Worm (Caenorhabditis elegans) whole organism, late embryonic: ENCODE measurements around the gene Y67A10A.2.

ENCODE experiments used
- C08G9.2 ChIP-seq: sonication (generic microtip); optimal IDR thresholded peaks from 2 replicates; lab custom pipeline; 2016; ENCODE audit warnings: mild to moderate bottlenecking, missing genetic modification characterization, moderate library complexity, missing compliant biosample characterization
- C38D4.7 ChIP-seq: fragments of 200-800 bp; sonication (Bioruptor generic); optimal IDR thresholded peaks from 2 replicates; lab custom pipeline; 2018; ENCODE audit warnings: mild to moderate bottlenecking, missing genetic modification characterization, moderate library complexity, missing compliant biosample characterization
- F13H6.1 ChIP-seq: sonication (generic microtip); optimal IDR thresholded peaks from 2 replicates; lab custom pipeline; 2016; ENCODE audit warnings: missing genetic modification characterization, missing compliant biosample characterization
- K09A11.1 ChIP-seq: sonication (generic microtip); optimal IDR thresholded peaks from 2 replicates; lab custom pipeline; 2017; ENCODE audit warnings: antibody characterized with exemption, mild to moderate bottlenecking, missing genetic modification characterization, missing compliant biosample characterization; ENCODE audit not compliant: insufficient read depth
- T23F11.4 ChIP-seq: fragments of 200-800 bp; sonication (Bioruptor generic); optimal IDR thresholded peaks from 2 replicates; lab custom pipeline; 2018; ENCODE audit warnings: mild to moderate bottlenecking, missing genetic modification characterization, missing compliant biosample characterization
- Y22D7AL.16 ChIP-seq: sonication (generic microtip); optimal IDR thresholded peaks from 2 replicates; lab custom pipeline; 2016; ENCODE audit warnings: missing genetic modification characterization, missing compliant biosample characterization
- ama-1 ChIP-seq: fragments of 150-350 bp; optimal IDR thresholded peaks from 2 replicates; lab custom pipeline; 2014
- ceh-30 ChIP-seq: fragments of 150-350 bp; optimal IDR thresholded peaks from 2 replicates; lab custom pipeline; 2014; ENCODE audit warnings: missing biosample characterization, missing genetic modification characterization
- ceh-31 ChIP-seq: sonication (generic microtip); optimal IDR thresholded peaks from 2 replicates; lab custom pipeline; 2016; ENCODE audit warnings: missing genetic modification characterization, missing compliant biosample characterization
- ceh-34 ChIP-seq: sonication (generic microtip); optimal IDR thresholded peaks from 2 replicates; lab custom pipeline; 2016; ENCODE audit warnings: mild to moderate bottlenecking, missing genetic modification characterization, missing compliant biosample characterization
- ceh-48 ChIP-seq: sonication (generic microtip); optimal IDR thresholded peaks from 2 replicates; lab custom pipeline; 2016; ENCODE audit warnings: missing genetic modification characterization, inconsistent platforms, missing compliant biosample characterization
- ceh-6 ChIP-seq: fragments of 200-800 bp; sonication (Bioruptor generic); optimal IDR thresholded peaks from 2 replicates; lab custom pipeline; 2018; ENCODE audit warnings: mild to moderate bottlenecking, missing genetic modification characterization, missing compliant biosample characterization
- ceh-9 ChIP-seq: sonication (generic microtip); optimal IDR thresholded peaks from 2 replicates; lab custom pipeline; 2016; ENCODE audit warnings: mild to moderate bottlenecking, missing genetic modification characterization, inconsistent platforms, missing compliant biosample characterization
- che-1 ChIP-seq: sonication (generic microtip); optimal IDR thresholded peaks from 2 replicates; lab custom pipeline; 2016; ENCODE audit warnings: mild to moderate bottlenecking, missing genetic modification characterization, missing compliant biosample characterization
- elt-2 ChIP-seq: sonication (generic microtip); optimal IDR thresholded peaks from 2 replicates; lab custom pipeline; 2016; ENCODE audit warnings: missing genetic modification reagents, missing genetic modification characterization, missing compliant biosample characterization
- elt-4 ChIP-seq: sonication (generic microtip); optimal IDR thresholded peaks from 2 replicates; lab custom pipeline; 2016; ENCODE audit warnings: missing genetic modification characterization, missing compliant biosample characterization
- eyg-1 ChIP-seq: sonication (generic microtip); optimal IDR thresholded peaks from 2 replicates; lab custom pipeline; 2016; ENCODE audit warnings: missing genotype, missing genetic modification characterization, missing compliant biosample characterization
- fax-1 ChIP-seq: sonication (generic microtip); optimal IDR thresholded peaks from 2 replicates; lab custom pipeline; 2016; ENCODE audit warnings: missing genotype, missing genetic modification characterization, missing compliant biosample characterization
- fkh-10 ChIP-seq: fragments of 150-350 bp; optimal IDR thresholded peaks from 2 replicates; lab custom pipeline; 2014; ENCODE audit warnings: missing biosample characterization, missing genetic modification reagents, missing genetic modification characterization
- fkh-6 ChIP-seq: sonication (generic microtip); optimal IDR thresholded peaks from 2 replicates; lab custom pipeline; 2016; ENCODE audit warnings: missing genetic modification characterization, missing compliant biosample characterization
- hlh-13 ChIP-seq: fragments of 200-800 bp; sonication (Bioruptor generic); optimal IDR thresholded peaks from 2 replicates; lab custom pipeline; 2018; ENCODE audit warnings: mild to moderate bottlenecking, missing genetic modification characterization, missing compliant biosample characterization
- hlh-15 ChIP-seq: sonication (generic microtip); optimal IDR thresholded peaks from 2 replicates; lab custom pipeline; 2016; ENCODE audit warnings: missing genetic modification characterization, missing compliant biosample characterization
- hlh-6 ChIP-seq: sonication (generic microtip); optimal IDR thresholded peaks from 2 replicates; lab custom pipeline; 2016; ENCODE audit warnings: missing genotype, missing genetic modification characterization, missing compliant biosample characterization
- hlh-8 ChIP-seq: sonication (generic microtip); optimal IDR thresholded peaks from 2 replicates; lab custom pipeline; 2016; ENCODE audit warnings: missing genotype, missing genetic modification characterization, missing compliant biosample characterization
- lim-6 ChIP-seq: sonication (generic microtip); optimal IDR thresholded peaks from 2 replicates; lab custom pipeline; 2016; ENCODE audit warnings: missing genetic modification characterization, missing compliant biosample characterization
- lin-11 ChIP-seq: fragments of 200-800 bp; sonication (Bioruptor generic); optimal IDR thresholded peaks from 2 replicates; lab custom pipeline; 2018; ENCODE audit warnings: mild to moderate bottlenecking, missing genetic modification characterization, missing compliant biosample characterization
- nfya-1 ChIP-seq: sonication (generic microtip); optimal IDR thresholded peaks from 2 replicates; lab custom pipeline; 2017; ENCODE audit warnings: missing genetic modification characterization, mild to moderate bottlenecking, missing compliant biosample characterization, antibody characterized with exemption, moderate library complexity
- nhr-11 ChIP-seq: fragments of 150-350 bp; optimal IDR thresholded peaks from 2 replicates; lab custom pipeline; 2014; ENCODE audit warnings: missing biosample characterization, missing genetic modification characterization
- nhr-232 ChIP-seq: sonication (generic microtip); optimal IDR thresholded peaks from 2 replicates; lab custom pipeline; 2016; ENCODE audit warnings: missing genetic modification characterization, missing compliant biosample characterization
- pax-1 ChIP-seq: fragments of 150-350 bp; optimal IDR thresholded peaks from 2 replicates; lab custom pipeline; 2014; ENCODE audit warnings: missing biosample characterization, missing genetic modification characterization
- pha-2 ChIP-seq: sonication (generic microtip); optimal IDR thresholded peaks from 2 replicates; lab custom pipeline; 2017; ENCODE audit warnings: mild to moderate bottlenecking, missing genetic modification characterization, missing compliant biosample characterization
- pqm-1 ChIP-seq: sonication (generic microtip); optimal IDR thresholded peaks from 2 replicates; lab custom pipeline; 2016; ENCODE audit warnings: missing genetic modification characterization, missing compliant biosample characterization
- pros-1 ChIP-seq: fragments of 150-350 bp; optimal IDR thresholded peaks from 2 replicates; lab custom pipeline; 2014; ENCODE audit warnings: missing biosample characterization, missing genetic modification reagents, missing genetic modification characterization
- sdc-2 ChIP-seq: sonication (generic microtip); optimal IDR thresholded peaks from 2 replicates; lab custom pipeline; 2016; ENCODE audit warnings: missing genotype, missing genetic modification characterization, missing compliant biosample characterization
- sox-2 ChIP-seq: fragments of 200-800 bp; sonication (Bioruptor generic); IDR thresholded peaks from 2 replicates; pipeline ENCODE4 v1.3.6; 2022; ENCODE audit warnings: missing genetic modification reagents, missing genetic modification characterization, missing compliant biosample characterization
- sox-4 ChIP-seq: sonication (generic microtip); optimal IDR thresholded peaks from 2 replicates; lab custom pipeline; 2017; ENCODE audit warnings: mild to moderate bottlenecking, missing genetic modification characterization, inconsistent platforms, missing compliant biosample characterization
- tbx-2 ChIP-seq: sonication (generic microtip); optimal IDR thresholded peaks from 2 replicates; lab custom pipeline; 2016; ENCODE audit warnings: missing genetic modification characterization, missing compliant biosample characterization
- tbx-7 ChIP-seq: sonication (generic microtip); optimal IDR thresholded peaks from 2 replicates; lab custom pipeline; 2016; ENCODE audit warnings: missing genotype, missing genetic modification characterization, missing compliant biosample characterization
- ttx-3 ChIP-seq: sonication (generic microtip); optimal IDR thresholded peaks from 2 replicates; lab custom pipeline; 2016; ENCODE audit warnings: missing genetic modification reagents, missing genetic modification characterization, missing compliant biosample characterization
- unc-3 ChIP-seq, 2 experiments: fragments of 200-800 bp in 1 of 2; sonication (Bioruptor generic) in 1 of 2; sonication (generic microtip) in 1 of 2; conservative IDR thresholded peaks in 1 of 2; optimal IDR thresholded peaks in 1 of 2; 2 replicates each; pipeline versions ENCODE4 v1.3.6 to Lab custom; 2016 to 2022; ENCODE audit warnings: missing compliant biosample characterization in 2 of 2, missing genetic modification characterization in 2 of 2, missing genetic modification reagents in 1 of 2
- unc-55 ChIP-seq: sonication (generic microtip); optimal IDR thresholded peaks from 2 replicates; lab custom pipeline; 2017; ENCODE audit warnings: missing biosample characterization, missing genetic modification reagents, missing genetic modification characterization
- unc-86 ChIP-seq: sonication (generic microtip); optimal IDR thresholded peaks from 2 replicates; lab custom pipeline; 2016; ENCODE audit warnings: missing genetic modification characterization, missing compliant biosample characterization
- ztf-16 ChIP-seq: sonication (generic microtip); optimal IDR thresholded peaks from 2 replicates; lab custom pipeline; 2017; ENCODE audit warnings: missing genetic modification characterization, missing compliant biosample characterization

Gene Y67A10A.2

DNA sequence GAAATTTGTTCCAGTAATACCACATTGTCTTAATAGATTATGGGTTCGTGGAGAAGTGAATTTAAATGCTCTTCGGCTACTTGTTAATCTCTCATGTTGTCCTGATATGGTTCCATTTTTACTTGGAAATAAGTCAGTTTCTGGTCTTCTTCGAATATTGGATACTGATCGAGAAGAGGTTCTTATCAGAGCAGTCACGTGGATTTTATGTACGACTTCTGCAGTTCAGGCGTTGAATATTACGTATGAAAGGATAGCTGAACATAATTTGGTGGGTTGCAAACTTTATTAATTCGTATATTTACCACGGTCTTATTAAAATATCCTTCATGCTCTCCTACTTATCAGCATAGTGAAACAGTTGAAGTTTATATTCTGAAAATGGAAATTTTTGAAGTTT lies 40.0 kb downstream of the Y67A10A.2 start:
- no peak for TF ChIP-seq ama-1
- TF ChIP-seq C38D4.7 (GFP tag; lab: Kevin White, UChicago) = no peak

DNA sequence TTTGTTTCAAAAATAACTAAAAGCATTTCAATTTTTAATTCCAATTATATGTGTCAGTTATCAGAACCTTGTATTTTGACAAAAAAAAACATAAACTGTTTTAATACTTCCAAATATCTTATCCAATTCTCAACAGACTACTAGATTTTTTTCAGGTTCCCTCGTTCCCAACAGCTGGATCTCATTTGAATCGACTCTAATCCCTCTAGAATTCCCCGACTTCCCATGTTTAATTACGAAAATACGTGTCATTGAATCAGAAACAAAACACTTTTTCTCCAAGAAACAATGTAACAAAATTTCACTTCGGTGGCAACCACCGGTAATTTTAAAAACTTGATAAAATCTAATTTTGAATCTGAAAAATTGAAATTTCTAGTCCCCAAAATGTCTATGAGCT lies 41.3 kb downstream of the Y67A10A.2 start:
- TF ChIP-seq lin-11 (tag; lab: Kevin White, UChicago) (no peak), sox-4 (tag; lab: Kevin White, UChicago) (no peak), elt-4 (tag; lab: Kevin White, UChicago) (no peak), fkh-6 (tag; lab: Kevin White, UChicago) (no peak), che-1 (no peak), sdc-2 (tag; lab: Kevin White, UChicago) (no peak), unc-86 (tag; lab: Kevin White, UChicago) (no peak), tbx-2 (no peak), eyg-1 (tag; lab: Kevin White, UChicago) (no peak), nfya-1 (tag; lab: Kevin White, UChicago) (no peak), ama-1 (no peak), T23F11.4 (GFP tag; lab: Kevin White, UChicago) (no peak), unc-55 (GFP tag; lab: Kevin White, UChicago) (no peak)

DNA sequence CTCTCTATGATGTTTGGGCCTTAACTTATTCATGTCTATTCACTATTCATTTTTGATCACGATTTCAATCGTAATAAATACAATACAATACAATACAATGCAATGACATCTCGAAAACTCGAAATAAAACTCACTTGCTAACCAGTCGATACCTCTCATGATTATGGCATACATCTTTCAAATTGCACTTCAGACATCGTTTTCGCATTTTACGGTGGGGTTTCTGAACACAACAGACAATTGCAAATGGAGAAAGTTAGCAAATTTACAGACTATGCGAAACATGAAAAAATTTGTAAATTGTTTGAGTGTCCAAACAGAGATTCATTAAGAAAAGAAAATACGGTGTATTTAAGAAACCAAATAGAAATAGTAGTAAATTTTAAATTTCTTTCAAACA lies 45.6 kb downstream of the Y67A10A.2 start, which contains the start of gene paqr-3:
Gene paqr-3, minus strand, starts transcription at position 210 of the 400 bp plus-strand sequence.
- no peak for TF ChIP-seq ceh-34 (tag; lab: Kevin White, UChicago)
- TF ChIP-seq ceh-48 (tag; lab: Kevin White, UChicago) = no peak
- TF ChIP-seq unc-3 (GFP tag; conservative IDR thresholded peaks at IDR 0.05; lab: Robert Waterston, UW) = no peak
- TF ChIP-seq unc-3 (tag; optimal IDR thresholded peaks at IDR 0.05; lab: Kevin White, UChicago) = no peak
- TF ChIP-seq lin-11 (tag; lab: Kevin White, UChicago) = no peak
- no peak for TF ChIP-seq ztf-16
- TF ChIP-seq unc-55 (GFP tag; lab: Kevin White, UChicago) = no peak
- TF ChIP-seq che-1 = no peak
- no peak for TF ChIP-seq nhr-232 (tag; lab: Kevin White, UChicago)
- TF ChIP-seq hlh-15 (tag; lab: Kevin White, UChicago) = no peak
- TF ChIP-seq F13H6.1 (tag; lab: Kevin White, UChicago) = no peak
- TF ChIP-seq hlh-6 = no peak
- no peak for TF ChIP-seq ceh-31 (tag; lab: Kevin White, UChicago)
- TF ChIP-seq eyg-1 (tag; lab: Kevin White, UChicago) = no peak
- TF ChIP-seq ceh-9 (tag; lab: Kevin White, UChicago) = no peak
- no peak for TF ChIP-seq ceh-6
- no peak for TF ChIP-seq T23F11.4 (GFP tag; lab: Kevin White, UChicago)

DNA sequence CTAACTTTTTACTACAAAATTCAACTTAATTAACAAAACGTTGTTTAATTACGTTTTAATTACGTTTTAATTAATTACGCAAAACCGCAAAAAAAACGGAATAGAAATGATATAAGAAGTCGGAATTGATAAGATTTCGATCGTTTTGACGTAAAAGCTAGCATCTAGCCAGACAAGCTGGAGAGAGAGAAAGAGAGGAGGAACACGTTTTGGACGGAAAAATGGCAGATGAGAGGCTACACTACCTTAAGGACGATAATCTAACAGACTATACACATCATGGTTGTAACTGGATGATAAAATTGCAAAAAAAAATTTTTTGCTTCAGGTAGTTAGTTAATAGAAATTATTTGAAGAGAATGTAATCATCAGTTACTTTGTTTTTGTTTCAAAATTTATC lies 46.3 kb downstream of the Y67A10A.2 start:
- TF ChIP-seq hlh-13 (GFP tag; lab: Kevin White, UChicago) = no peak
- no peak for TF ChIP-seq ceh-30
- TF ChIP-seq F13H6.1 (tag; lab: Kevin White, UChicago) = no peak
- no peak for TF ChIP-seq ztf-16
- no peak for TF ChIP-seq ttx-3 (tag; lab: Kevin White, UChicago)
- TF ChIP-seq hlh-6 = no peak
- no peak for TF ChIP-seq hlh-15 (tag; lab: Kevin White, UChicago)
- no peak for TF ChIP-seq pros-1 (tag; lab: Kevin White, UChicago)
- TF ChIP-seq unc-3 (GFP tag; conservative IDR thresholded peaks at IDR 0.05; lab: Robert Waterston, UW) = no peak
- no peak for TF ChIP-seq unc-3 (tag; optimal IDR thresholded peaks at IDR 0.05; lab: Kevin White, UChicago)
- TF ChIP-seq T23F11.4 (GFP tag; lab: Kevin White, UChicago) = no peak
- no peak for TF ChIP-seq eyg-1 (tag; lab: Kevin White, UChicago)
- no peak for TF ChIP-seq unc-55 (GFP tag; lab: Kevin White, UChicago)
- TF ChIP-seq fkh-10 = no peak

DNA sequence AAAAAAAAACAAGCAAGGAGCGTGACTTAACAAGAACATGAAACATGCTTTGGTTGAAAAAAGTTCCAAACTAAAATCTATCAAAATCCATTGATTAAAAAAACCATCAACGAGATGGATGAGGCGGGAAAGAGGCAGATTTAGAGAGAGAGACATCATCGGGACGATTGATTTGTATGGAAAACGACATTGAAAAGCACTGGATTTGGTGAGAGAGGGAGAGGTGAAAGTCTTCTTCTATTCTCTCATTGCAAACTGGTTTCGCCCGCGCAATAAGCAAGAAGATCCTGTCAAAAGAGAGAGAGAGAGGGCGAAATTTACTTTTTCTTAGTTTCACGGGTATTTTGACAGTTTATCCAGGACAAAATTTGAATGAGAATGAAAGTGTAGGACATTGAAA lies 47.3 kb downstream of the Y67A10A.2 start:
- TF ChIP-seq ceh-34 (tag; lab: Kevin White, UChicago) = no peak
- TF ChIP-seq pha-2 (tag; lab: Kevin White, UChicago) = no peak
- TF ChIP-seq nhr-232 (tag; lab: Kevin White, UChicago) = no peak
- no peak for TF ChIP-seq pax-1
- TF ChIP-seq ztf-16 = no peak
- no peak for TF ChIP-seq che-1
- TF ChIP-seq nhr-11 (tag; lab: Kevin White, UChicago) = no peak
- TF ChIP-seq lim-6 = no peak
- TF ChIP-seq K09A11.1 (tag; lab: Kevin White, UChicago) = no peak
- TF ChIP-seq Y22D7AL.16 (tag; lab: Kevin White, UChicago) = no peak
- TF ChIP-seq C08G9.2 (tag; lab: Kevin White, UChicago) = no peak
- TF ChIP-seq C38D4.7 (GFP tag; lab: Kevin White, UChicago) = no peak
- no peak for TF ChIP-seq pqm-1 (tag; lab: Kevin White, UChicago)
- TF ChIP-seq tbx-7 = no peak
- no peak for TF ChIP-seq hlh-8 (tag; lab: Kevin White, UChicago)
- TF ChIP-seq elt-2 (tag; lab: Kevin White, UChicago) = no peak
- TF ChIP-seq sox-2 (GFP tag; lab: Robert Waterston, UW) = no peak
- no peak for TF ChIP-seq ceh-6
- TF ChIP-seq fax-1 (tag; lab: Kevin White, UChicago) = no peak
